Worm (Caenorhabditis elegans): ENCODE results near the gene cox-14.

The cox-14 gene

ce11 chrIII:10209703-10210102 lies 9.0 kb upstream of the cox-14 start, which contains the start of gene T20G5.9 (continued):
- TF ChIP-seq ceh-100 (GFP tag; IDR thresholded peaks at IDR 0.05): no peak
- no peak for TF ChIP-seq F23B12.7 (tag; optimal IDR thresholded peaks at IDR 0.05; ENCODE audit: insufficient read depth)
- TF ChIP-seq K12H6.12 (tag; optimal IDR thresholded peaks at IDR 0.05): no peak
- no peak for TF ChIP-seq tbp1 (GFP tag; optimal IDR thresholded peaks at IDR 0.05)
- no peak for TF ChIP-seq die-1 (tag; optimal IDR thresholded peaks at IDR 0.05)
- TF ChIP-seq madf-10 (tag; optimal IDR thresholded peaks at IDR 0.05): no peak
- TF ChIP-seq tbx-9 (tag; optimal IDR thresholded peaks at IDR 0.05; ENCODE audit: borderline replicate concordance): no peak
- TF ChIP-seq F33H1.4 (GFP tag; IDR thresholded peaks at IDR 0.05): peak; percentile 42; the same call in 1 of the 2 replicates
- TF ChIP-seq snpc-3.4 (tag; optimal IDR thresholded peaks at IDR 0.05): peak; percentile 15
- no peak for TF ChIP-seq mel-28 (tag; optimal IDR thresholded peaks at IDR 0.05; ENCODE audit: borderline replicate concordance)
- no peak for TF ChIP-seq snpc-4 (GFP tag; optimal IDR thresholded peaks at IDR 0.05)
- TF ChIP-seq snpc-4 (tag; optimal IDR thresholded peaks at IDR 0.05): no peak
- TF ChIP-seq chd-7 (tag; optimal IDR thresholded peaks at IDR 0.05): peak; percentile 44
- no peak for TF ChIP-seq ztf-3 (GFP tag; optimal IDR thresholded peaks at IDR 0.05)
- no peak for TF ChIP-seq dox-1 (GFP tag; IDR thresholded peaks at IDR 0.05)

ce11 chrIII:10211889-10212494 lies 6.8 kb upstream of the cox-14 start, which contains the start of the genes blos-1 and best-18:
Gene blos-1, minus strand, starts transcription at chrIII:10211946.
Gene best-18, plus strand, starts transcription at chrIII:10212396.
- TF ChIP-seq B0019.2 (GFP tag; conservative IDR thresholded peaks at IDR 0.05) (no peak), rec-8 (tag; optimal IDR thresholded peaks at IDR 0.05) (no peak), cebp-1 (GFP tag; IDR thresholded peaks at IDR 0.05) (no peak), cebp-1 (tag; optimal IDR thresholded peaks at IDR 0.05) (peak; percentile 16), lsl-1 (GFP tag; optimal IDR thresholded peaks at IDR 0.05) (peak; percentile 46), pha-4 (tag; optimal IDR thresholded peaks at IDR 0.05) (no peak)

- TF ChIP-seq madf-6 (GFP tag; IDR thresholded peaks at IDR 0.05) (peak; percentile 68), egrh-3 (GFP tag; IDR thresholded peaks at IDR 0.05) (no peak), F57C9.4 (tag; optimal IDR thresholded peaks at IDR 0.05) (peak; percentile 25), F55B11.4 (tag; optimal IDR thresholded peaks at IDR 0.05; ENCODE audit: borderline replicate concordance, insufficient read depth) (no peak), ama-1 (optimal IDR thresholded peaks at IDR 0.05) (peak; percentile 95), ama-1 (GFP tag; optimal IDR thresholded peaks at IDR 0.05) (peak; percentile 61 to 77), lsy-27 (tag; optimal IDR thresholded peaks at IDR 0.05; ENCODE audit: borderline replicate concordance, insufficient read depth) (no peak), mxl-1 (tag; optimal IDR thresholded peaks at IDR 0.05) (peak; percentile 45), snpc-1.1 (tag; optimal IDR thresholded peaks at IDR 0.05; ENCODE audit: insufficient read depth) (peak; percentile 45), madf-8 (GFP tag; conservative IDR thresholded peaks at IDR 0.05) (0 out of 2 replicates have a peak, but pooled peaks have one; percentile 13), atf-7 (tag; optimal IDR thresholded peaks at IDR 0.05) (peak; percentile 90), him-1 (tag; optimal IDR thresholded peaks at IDR 0.05) (no peak), cebp-2 (GFP tag; IDR thresholded peaks at IDR 0.05) (peak; percentile 52; the same call in 1 of the 2 replicates), ets-4 (GFP tag; optimal IDR thresholded peaks at IDR 0.05) (peak; percentile 29), Y56A3A.18 (GFP tag; IDR thresholded peaks at IDR 0.05) (peak; percentile 94), snpc-4 (GFP tag; optimal IDR thresholded peaks at IDR 0.05) (no peak), snpc-4 (tag; optimal IDR thresholded peaks at IDR 0.05) (peak in 3 of 4 experiments; percentile 1 to 54 (median 52)), B0019.2 (GFP tag; conservative IDR thresholded peaks at IDR 0.05) (no peak), akir-1 (GFP tag; optimal IDR thresholded peaks at IDR 0.05) (no peak), ccch-3 (GFP tag; optimal IDR thresholded peaks at IDR 0.05) (no peak), hmg-1.2 (GFP tag; IDR thresholded peaks at IDR 0.05) (peak; percentile 55), nhr-27 (tag; optimal IDR thresholded peaks at IDR 0.05) (no peak), ztf-6 (GFP tag; IDR thresholded peaks at IDR 0.05) (no peak), efl-1 (GFP tag; optimal IDR thresholded peaks at IDR 0.05) (peak; percentile 0), pbrm-1 (GFP tag; IDR thresholded peaks at IDR 0.05) (0 out of 2 replicates have a peak, but pooled peaks have one; percentile 59), Y53F4B.3 (GFP tag; IDR thresholded peaks at IDR 0.05) (no peak)
Observed at ce11 chrIII:10214540-10214979, 4.2 kb upstream of the cox-14 start.
